Worm (Caenorhabditis elegans): ENCODE results near the gene C47G2.3.

Gene C47G2.3

DNA sequence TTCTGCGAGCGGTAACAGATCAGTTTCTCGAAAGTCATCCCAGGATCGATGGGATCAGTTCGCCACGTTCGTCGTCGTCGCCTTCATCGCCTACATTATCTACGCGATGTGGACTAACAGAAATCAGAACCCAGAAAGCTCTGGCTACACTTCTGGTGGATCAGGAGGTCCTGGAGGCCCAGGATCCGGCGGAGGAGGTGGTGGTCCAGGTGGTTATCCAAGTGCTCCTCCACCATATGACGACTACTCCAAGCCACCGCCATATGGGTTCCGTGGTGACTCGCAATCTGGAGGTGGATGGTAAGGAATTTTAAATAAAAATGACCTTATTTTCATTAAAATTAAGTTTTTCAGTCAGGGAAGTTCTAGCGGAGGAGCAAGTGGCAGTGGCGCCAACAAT, 49.7 kb downstream of the C47G2.3 start:
- no peak for TF ChIP-seq unc-62 (GFP tag; optimal IDR thresholded peaks at IDR 0.05)
- no peak for TF ChIP-seq R02D3.7 (tag; optimal IDR thresholded peaks at IDR 0.05)
- no peak for TF ChIP-seq nhr-77 (tag; optimal IDR thresholded peaks at IDR 0.05)
- no peak for TF ChIP-seq elt-1 (tag; optimal IDR thresholded peaks at IDR 0.05)
- TF ChIP-seq nhr-67 (tag; optimal IDR thresholded peaks at IDR 0.05), result no peak
- no peak for TF ChIP-seq ZK546.5 (tag; optimal IDR thresholded peaks at IDR 0.05)
- TF ChIP-seq nhr-28 (tag; optimal IDR thresholded peaks at IDR 0.05), result no peak
- TF ChIP-seq fos-1 (tag; optimal IDR thresholded peaks at IDR 0.05), result no peak
- TF ChIP-seq ceh-16 (tag; optimal IDR thresholded peaks at IDR 0.05), result no peak

DNA sequence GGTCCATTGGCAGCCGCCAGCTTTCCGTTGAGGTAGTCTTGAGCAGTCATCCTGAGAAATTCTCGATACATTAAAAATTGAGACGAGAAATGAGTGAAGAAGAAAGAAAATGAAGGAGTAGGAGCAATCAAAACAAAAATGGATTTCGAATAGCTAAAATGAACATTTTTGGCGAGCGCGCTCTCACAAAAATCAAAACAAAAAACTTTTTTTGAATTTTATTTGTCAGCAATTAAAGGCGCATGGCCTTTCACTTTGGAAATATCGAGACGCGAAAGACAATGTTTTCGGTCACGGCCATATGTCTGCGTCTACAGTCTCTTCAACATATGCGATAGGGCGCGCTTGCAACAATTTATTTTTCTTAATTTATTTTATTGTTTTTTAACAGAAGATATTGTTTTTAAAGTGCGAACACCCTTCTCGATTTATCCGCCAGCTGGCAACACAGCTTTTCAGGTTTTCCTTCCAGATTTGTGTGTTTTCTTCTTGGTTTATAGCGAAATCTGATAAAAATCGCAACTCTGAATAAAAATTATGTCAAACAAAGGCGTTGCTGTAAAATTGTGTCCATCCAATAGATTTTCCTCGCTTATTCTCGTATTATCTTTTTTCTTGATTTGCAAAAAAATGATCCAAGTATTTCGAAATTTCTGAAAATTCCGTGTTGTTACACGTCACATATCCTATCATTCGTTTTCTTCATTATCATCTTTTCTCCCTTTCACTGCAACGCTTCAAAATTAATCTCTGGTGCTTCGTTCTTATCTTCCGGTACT, 50.9 kb downstream of the C47G2.3 start, which contains the start of the genes rpn-9 and T06D8.9:
Gene rpn-9, minus strand, starts transcription at position 51 of the 779 bp plus-strand sequence.
Gene T06D8.9, plus strand, starts transcription at position 729 of the 779 bp plus-strand sequence.
- TF ChIP-seq ztf-4 (tag; optimal IDR thresholded peaks at IDR 0.05), result no peak
- TF ChIP-seq tbx-2 (tag; optimal IDR thresholded peaks at IDR 0.05), result no peak
- TF ChIP-seq nfya-1 (tag; optimal IDR thresholded peaks at IDR 0.05; ENCODE audit: insufficient read depth), result peak; percentile 90
- TF ChIP-seq egl-5 (tag; optimal IDR thresholded peaks at IDR 0.05), result peak; percentile 91
- no peak for TF ChIP-seq nhr-28 (tag; optimal IDR thresholded peaks at IDR 0.05)
- peak; percentile 95 for TF ChIP-seq pha-4 (tag; optimal IDR thresholded peaks at IDR 0.05)
- TF ChIP-seq ZK546.5 (tag; optimal IDR thresholded peaks at IDR 0.05), result no peak
- TF ChIP-seq ceh-16 (tag; optimal IDR thresholded peaks at IDR 0.05), result no peak
- peak; percentile 59 for TF ChIP-seq nhr-25 (tag; optimal IDR thresholded peaks at IDR 0.05)
- peak; percentile 62 for TF ChIP-seq hmg-11 (tag; optimal IDR thresholded peaks at IDR 0.05)
- no peak for TF ChIP-seq sea-2 (GFP tag; optimal IDR thresholded peaks at IDR 0.05)
- peak; percentile 90 for TF ChIP-seq snpc-4 (tag; optimal IDR thresholded peaks at IDR 0.05)
- TF ChIP-seq lin-39 (tag; optimal IDR thresholded peaks at IDR 0.05), result peak; percentile 77
- TF ChIP-seq lsy-12 (tag; optimal IDR thresholded peaks at IDR 0.05), result peak; percentile 24
- TF ChIP-seq nhr-43 (tag; optimal IDR thresholded peaks at IDR 0.05; ENCODE audit: poor library complexity, severe bottlenecking), result peak; percentile 64
- TF ChIP-seq nhr-237 (tag; optimal IDR thresholded peaks at IDR 0.05), result no peak
- TF ChIP-seq elt-1 (tag; optimal IDR thresholded peaks at IDR 0.05), result peak; percentile 44
- no peak for TF ChIP-seq mdl-1 (tag; optimal IDR thresholded peaks at IDR 0.05)
- TF ChIP-seq skn-1 (tag; optimal IDR thresholded peaks at IDR 0.05), result peak; percentile 84
- TF ChIP-seq ceh-82 (tag; optimal IDR thresholded peaks at IDR 0.05), result no peak
- peak; percentile 62 for TF ChIP-seq jun-1 (tag; optimal IDR thresholded peaks at IDR 0.05)
- peak; percentile 97 for TF ChIP-seq lin-15B (tag; optimal IDR thresholded peaks at IDR 0.05)
- no peak for TF ChIP-seq fos-1 (tag; optimal IDR thresholded peaks at IDR 0.05)
- peak; percentile 86 for TF ChIP-seq nhr-23 (tag; optimal IDR thresholded peaks at IDR 0.05)
- peak; percentile 53 for TF ChIP-seq elt-2 (tag; optimal IDR thresholded peaks at IDR 0.05)
- no peak for TF ChIP-seq mml-1 (tag; optimal IDR thresholded peaks at IDR 0.05)
- TF ChIP-seq ama-1 (optimal IDR thresholded peaks at IDR 0.05), result peak; percentile 44
- TF ChIP-seq zag-1 (tag; optimal IDR thresholded peaks at IDR 0.05), result no peak
- no peak for TF ChIP-seq nhr-76 (tag; optimal IDR thresholded peaks at IDR 0.05)
- TF ChIP-seq pqm-1 (tag; optimal IDR thresholded peaks at IDR 0.05), result peak; percentile 63
- TF ChIP-seq R02D3.7 (tag; optimal IDR thresholded peaks at IDR 0.05), result peak; percentile 37

Measured in whole organism, L3 larva.